Worm (Caenorhabditis elegans) whole organism, early embryonic: ENCODE results near the gene bpl-1.

Experiments used
- F13C5.2 ChIP-seq: sonication (generic microtip); optimal IDR thresholded peaks from 2 replicates; lab custom pipeline; 2017; ENCODE audit warnings: mild to moderate bottlenecking, missing genetic modification characterization, inconsistent platforms, missing compliant biosample characterization
- aly-1 ChIP-seq: sonication (generic microtip); optimal IDR thresholded peaks from 2 replicates; lab custom pipeline; 2016; ENCODE audit warnings: missing genetic modification characterization, missing compliant biosample characterization
- ama-1 ChIP-seq: fragments of 150-350 bp; optimal IDR thresholded peaks from 2 replicates; lab custom pipeline; 2014
- ceh-13 ChIP-seq: fragments of 200-800 bp; sonication (Bioruptor generic); optimal IDR thresholded peaks from 2 replicates; lab custom pipeline; 2018; ENCODE audit warnings: mild to moderate bottlenecking, missing genetic modification characterization, missing compliant biosample characterization
- ceh-36 ChIP-seq: sonication (generic microtip); optimal IDR thresholded peaks from 2 replicates; lab custom pipeline; 2016; ENCODE audit warnings: missing genetic modification characterization, inconsistent platforms, missing compliant biosample characterization
- ets-7 ChIP-seq: sonication (generic microtip); optimal IDR thresholded peaks from 2 replicates; lab custom pipeline; 2016; ENCODE audit warnings: missing genotype, missing genetic modification characterization, missing compliant biosample characterization
- flt-1 ChIP-seq: fragments of 200-800 bp; sonication (Bioruptor generic); IDR thresholded peaks from 2 replicates; pipeline ENCODE4 v1.3.6; 2022; ENCODE audit warnings: missing genetic modification characterization, missing compliant biosample characterization
- hnd-1 ChIP-seq: sonication (generic microtip); optimal IDR thresholded peaks from 2 replicates; lab custom pipeline; 2016; ENCODE audit warnings: missing genetic modification characterization, missing compliant biosample characterization
- pes-1 ChIP-seq: fragments of 200-800 bp; sonication (Bioruptor generic); IDR thresholded peaks from 2 replicates; pipeline ENCODE4 v1.3.6; 2022; ENCODE audit warnings: missing genetic modification reagents, missing genetic modification characterization, missing compliant biosample characterization
- scrt-1 ChIP-seq: fragments of 200-800 bp; sonication (Bioruptor generic); IDR thresholded peaks from 2 replicates; pipeline ENCODE4 v1.3.6; 2022; ENCODE audit warnings: missing genetic modification characterization, missing compliant biosample characterization
- sea-1 ChIP-seq: fragments of 200-800 bp; sonication (Bioruptor generic); conservative IDR thresholded peaks from 2 replicates; pipeline ENCODE4 v1.3.6; 2022; ENCODE audit warnings: missing genetic modification characterization, missing compliant biosample characterization
- tbx-11 ChIP-seq: fragments of 200-800 bp; sonication (Bioruptor generic); IDR thresholded peaks from 2 replicates; pipeline ENCODE4 v1.3.6; 2022; ENCODE audit warnings: missing genetic modification characterization, missing compliant biosample characterization
- tbx-37 ChIP-seq: fragments of 200-800 bp; sonication (Bioruptor generic); conservative IDR thresholded peaks from 2 replicates; pipeline ENCODE4 v1.3.6; 2022; ENCODE audit warnings: missing genetic modification reagents, missing genetic modification characterization, missing compliant biosample characterization
- tra-4 ChIP-seq: sonication (generic microtip); optimal IDR thresholded peaks from 2 replicates; lab custom pipeline; 2017; ENCODE audit warnings: missing genetic modification characterization, missing compliant biosample characterization

ce11 chrII:6294261-6294660 lies 20.2 kb downstream of the bpl-1 start, which contains the start of gene mps-1:
- TF ChIP-seq ama-1 (lab: Kevin White, UChicago) = no peak
- TF ChIP-seq hnd-1 = no peak
- no peak for TF ChIP-seq ceh-13 (GFP tag; lab: Kevin White, UChicago)
- TF ChIP-seq F13C5.2 (tag; lab: Kevin White, UChicago) = no peak
- TF ChIP-seq ets-7 (tag; lab: Kevin White, UChicago) = no peak
- TF ChIP-seq flt-1 (GFP tag; lab: Robert Waterston, UW) = no peak
- no peak for TF ChIP-seq tbx-11 (GFP tag; lab: Robert Waterston, UW)
- TF ChIP-seq tra-4 = no peak
- no peak for TF ChIP-seq ceh-36 (tag; lab: Kevin White, UChicago)
- no peak for TF ChIP-seq sea-1 (GFP tag; lab: Robert Waterston, UW)
- TF ChIP-seq scrt-1 (GFP tag; lab: Robert Waterston, UW) = no peak
- no peak for TF ChIP-seq aly-1
- TF ChIP-seq pes-1 (GFP tag; lab: Robert Waterston, UW) = no peak
- TF ChIP-seq tbx-37 (GFP tag; lab: Robert Waterston, UW) = no peak
